Fruit fly (Drosophila melanogaster) whole organism, embryonic: ENCODE data around the gene Alp4.
A peak's percentile ranks its signal among the peaks of the same experiment; 100 is the strongest.

Experiments
- Atf6 ChIP-seq: fragments of 200-800 bp; sonication (Bioruptor generic); IDR thresholded peaks from 2 replicates; pipeline ENCODE4 v1.3.6; 2022; ENCODE audit warnings: missing biosample characterization, missing genetic modification characterization
- Bteb2 ChIP-seq: fragments of 200-800 bp; sonication (Bioruptor generic); optimal IDR thresholded peaks from 2 replicates; lab custom pipeline; 2016; ENCODE audit warnings: missing biosample characterization, missing genetic modification characterization
- CG10267 ChIP-seq: fragments of 200-800 bp; sonication (Bioruptor generic); optimal IDR thresholded peaks from 2 replicates; lab custom pipeline; 2018; ENCODE audit warnings: missing biosample characterization, mild to moderate bottlenecking, missing genetic modification characterization, moderate library complexity
- CG10462 ChIP-seq: fragments of 200-800 bp; sonication (Bioruptor generic); optimal IDR thresholded peaks from 2 replicates; lab custom pipeline; 2016; ENCODE audit warnings: missing biosample characterization, missing genetic modification characterization
- CG11247 ChIP-seq: fragments of 200-800 bp; sonication (Bioruptor generic); IDR thresholded peaks from 2 replicates; pipeline ENCODE4 v1.3.6; 2022; ENCODE audit warnings: missing biosample characterization, missing genetic modification characterization
- CG12219 ChIP-seq: fragments of 200-800 bp; sonication (Bioruptor generic); optimal IDR thresholded peaks from 3 replicates; lab custom pipeline; 2018; ENCODE audit warnings: missing biosample characterization, mild to moderate bottlenecking, missing genetic modification characterization
- CG14441 ChIP-seq: fragments of 200-800 bp; sonication (Bioruptor generic); IDR thresholded peaks from 2 replicates; pipeline ENCODE4 v1.3.6; 2022; ENCODE audit warnings: missing biosample characterization, missing genetic modification characterization
- CG15514 ChIP-seq: fragments of 200-800 bp; sonication (Bioruptor generic); optimal IDR thresholded peaks from 3 replicates; lab custom pipeline; 2017; ENCODE audit warnings: missing biosample characterization, missing genetic modification characterization, mild to moderate bottlenecking, moderate library complexity, missing genetic modification reagents
- CG17612 ChIP-seq: fragments of 200-800 bp; sonication (Bioruptor generic); IDR thresholded peaks from 2 replicates; pipeline ENCODE4 v1.3.6; 2022; ENCODE audit warnings: missing biosample characterization, missing genetic modification characterization
- CG18599 ChIP-seq: fragments of 200-800 bp; sonication (Bioruptor generic); optimal IDR thresholded peaks from 3 replicates; lab custom pipeline; 2017; ENCODE audit warnings: missing biosample characterization, missing genetic modification characterization, mild to moderate bottlenecking, moderate library complexity, missing genetic modification reagents
- CG31224 ChIP-seq: fragments of 200-800 bp; sonication (Bioruptor generic); IDR thresholded peaks from 2 replicates; pipeline ENCODE4 v1.3.6; 2022; ENCODE audit warnings: missing biosample characterization, missing genetic modification characterization
- CG32772 ChIP-seq: fragments of 200-800 bp; sonication (Bioruptor generic); IDR thresholded peaks from 2 replicates; pipeline ENCODE4 v1.3.6; 2022; ENCODE audit warnings: missing biosample characterization, missing genetic modification characterization
- CG34376 ChIP-seq: fragments of 200-800 bp; sonication (Bioruptor generic); optimal IDR thresholded peaks from 2 replicates; lab custom pipeline; 2018; ENCODE audit warnings: missing biosample characterization, mild to moderate bottlenecking, missing genetic modification characterization
- CG4854 ChIP-seq: fragments of 200-800 bp; sonication (Bioruptor generic); optimal IDR thresholded peaks from 2 replicates; lab custom pipeline; 2016; ENCODE audit warnings: missing biosample characterization, missing genetic modification characterization, inconsistent platforms
- CG6791 ChIP-seq: fragments of 200-800 bp; sonication (Bioruptor generic); IDR thresholded peaks from 3 replicates; pipeline ENCODE4 v1.3.6; 2022; ENCODE audit warnings: missing biosample characterization, missing genetic modification characterization; ENCODE audit not compliant: partially characterized antibody
- CG7928 ChIP-seq: fragments of 200-800 bp; sonication (Bioruptor generic); optimal IDR thresholded peaks from 2 replicates; lab custom pipeline; 2017; ENCODE audit warnings: missing biosample characterization, mild to moderate bottlenecking, missing genetic modification characterization
- CG8089 ChIP-seq: fragments of 200-800 bp; sonication (Bioruptor generic); optimal IDR thresholded peaks from 3 replicates; lab custom pipeline; 2016; ENCODE audit warnings: missing biosample characterization, missing genetic modification characterization
- CTCF ChIP-seq: fragments of 200-800 bp; sonication (Bioruptor generic); optimal IDR thresholded peaks from 2 replicates; lab custom pipeline; 2017; ENCODE audit warnings: missing biosample characterization, mild to moderate bottlenecking, missing genetic modification characterization, moderate library complexity
- CoRest ChIP-seq: fragments of 200-800 bp; sonication (Bioruptor generic); optimal IDR thresholded peaks from 3 replicates; lab custom pipeline; 2018; ENCODE audit warnings: missing biosample characterization, mild to moderate bottlenecking, missing genetic modification characterization, moderate library complexity
- Deaf1 ChIP-seq: fragments of 200-800 bp; optimal IDR thresholded peaks from 3 replicates; lab custom pipeline; 2019; ENCODE audit warnings: missing biosample characterization, mild to moderate bottlenecking, missing genetic modification characterization, moderate library complexity
- E2f2 ChIP-seq: fragments of 200-800 bp; sonication (Bioruptor generic); IDR thresholded peaks from 2 replicates; pipeline ENCODE4 v1.3.6; 2022; ENCODE audit warnings: missing biosample characterization, missing genetic modification characterization
- ERR ChIP-seq: fragments of 200-800 bp; sonication (Bioruptor generic); optimal IDR thresholded peaks from 2 replicates; lab custom pipeline; 2016; ENCODE audit warnings: missing biosample characterization, missing genetic modification characterization
- HHEX ChIP-seq: fragments of 200-800 bp; sonication (Bioruptor generic); optimal IDR thresholded peaks from 3 replicates; lab custom pipeline; 2017; ENCODE audit warnings: missing biosample characterization, mild to moderate bottlenecking, missing genetic modification characterization, missing genetic modification reagents
- HmgD ChIP-seq: fragments of 200-800 bp; sonication (Bioruptor generic); optimal IDR thresholded peaks from 3 replicates; lab custom pipeline; 2016; ENCODE audit warnings: missing biosample characterization, missing genetic modification characterization
- Hmr ChIP-seq: fragments of 200-800 bp; sonication (Bioruptor generic); optimal IDR thresholded peaks from 3 replicates; lab custom pipeline; 2017; ENCODE audit warnings: mild to moderate bottlenecking, missing biosample characterization, missing genetic modification reagents, missing genetic modification characterization
- Lim3 ChIP-seq: fragments of 200-800 bp; sonication (Bioruptor generic); IDR thresholded peaks from 2 replicates; pipeline ENCODE4 v1.3.6; 2022; ENCODE audit warnings: missing biosample characterization, missing genetic modification characterization
- Oli ChIP-seq: fragments of 200-800 bp; sonication (Bioruptor generic); optimal IDR thresholded peaks from 2 replicates; lab custom pipeline; 2018; ENCODE audit warnings: missing biosample characterization, mild to moderate bottlenecking, missing genetic modification characterization, moderate library complexity
- Tbp ChIP-seq: fragments of >200 bp; optimal IDR thresholded peaks from 2 replicates; lab custom pipeline; 2018; ENCODE audit warnings: missing biosample characterization, missing genetic modification characterization
- ase ChIP-seq: fragments of 200-800 bp; sonication (Bioruptor generic); IDR thresholded peaks from 3 replicates; pipeline ENCODE4 v1.3.6; 2022; ENCODE audit warnings: missing biosample characterization, missing genetic modification characterization
- ato ChIP-seq: fragments of 200-800 bp; sonication (Bioruptor generic); IDR thresholded peaks from 2 replicates; pipeline ENCODE4 v1.3.6; 2022; ENCODE audit warnings: missing biosample characterization, missing genetic modification characterization; ENCODE audit not compliant: partially characterized antibody
- bsh ChIP-seq, 2 experiments: fragments of 200-800 bp; sonication (Bioruptor generic); optimal IDR thresholded peaks; 2 replicates each; lab custom pipeline; 2017 to 2018; ENCODE audit warnings: mild to moderate bottlenecking in 2 of 2, missing biosample characterization in 2 of 2, missing genetic modification characterization in 2 of 2, moderate library complexity in 1 of 2
- cwo ChIP-seq: fragments of 200-800 bp; sonication (Bioruptor generic); optimal IDR thresholded peaks from 3 replicates; lab custom pipeline; 2017; ENCODE audit warnings: missing biosample characterization, missing genetic modification characterization, mild to moderate bottlenecking, moderate library complexity, missing genetic modification reagents
- dm ChIP-seq: fragments of 200-800 bp; sonication (Bioruptor generic); optimal IDR thresholded peaks from 3 replicates; lab custom pipeline; 2016; ENCODE audit warnings: missing biosample characterization, missing genetic modification characterization
- dysf ChIP-seq: fragments of 200-800 bp; sonication (Bioruptor generic); IDR thresholded peaks from 3 replicates; pipeline ENCODE4 v1.3.6; 2022; ENCODE audit warnings: missing biosample characterization, missing genetic modification characterization
- en ChIP-seq: fragments of 200-800 bp; sonication (Bioruptor generic); optimal IDR thresholded peaks from 2 replicates; lab custom pipeline; 2016; ENCODE audit warnings: missing biosample characterization, missing genetic modification characterization
- eve ChIP-seq, 2 experiments: fragments of >200 bp; optimal IDR thresholded peaks; 2 replicates each; lab custom pipeline; 2017; ENCODE audit warnings: missing biosample characterization in 2 of 2, missing genetic modification characterization in 2 of 2
- exex ChIP-seq: fragments of 200-800 bp; sonication (Bioruptor generic); optimal IDR thresholded peaks from 4 replicates; lab custom pipeline; 2018; ENCODE audit warnings: missing biosample characterization, mild to moderate bottlenecking, missing genetic modification characterization, moderate library complexity
- gsb ChIP-seq: fragments of 200-800 bp; sonication (Bioruptor generic); IDR thresholded peaks from 2 replicates; pipeline ENCODE4 v1.3.6; 2022; ENCODE audit warnings: missing biosample characterization, missing genetic modification characterization
- hkb ChIP-seq, 2 experiments: fragments of 200-800 bp in 1 of 2; fragments of >200 bp in 1 of 2; sonication (Bioruptor generic) in 1 of 2; IDR thresholded peaks in 1 of 2; optimal IDR thresholded peaks in 1 of 2; 2 replicates each; pipeline versions ENCODE4 v1.3.6 to Lab custom; 2017 to 2022; ENCODE audit warnings: missing biosample characterization in 1 of 2, missing genetic modification characterization in 1 of 2
- oc ChIP-seq: fragments of 200-800 bp; sonication (Bioruptor generic); optimal IDR thresholded peaks from 2 replicates; lab custom pipeline; 2018; ENCODE audit warnings: missing biosample characterization, mild to moderate bottlenecking, missing genetic modification characterization, moderate library complexity
- org-1 ChIP-seq: fragments of 200-800 bp; sonication (Bioruptor generic); optimal IDR thresholded peaks from 2 replicates; lab custom pipeline; 2017; ENCODE audit warnings: missing biosample characterization, missing genetic modification characterization
- pb ChIP-seq: fragments of 200-800 bp; sonication (Bioruptor generic); optimal IDR thresholded peaks from 3 replicates; lab custom pipeline; 2016; ENCODE audit warnings: missing biosample characterization, missing genetic modification characterization
- sd ChIP-seq: fragments of 200-800 bp; sonication (Bioruptor generic); optimal IDR thresholded peaks from 3 replicates; lab custom pipeline; 2018; ENCODE audit warnings: missing biosample characterization, mild to moderate bottlenecking, missing genetic modification characterization, moderate library complexity
- so ChIP-seq: fragments of 200-800 bp; sonication (Bioruptor generic); IDR thresholded peaks from 3 replicates; pipeline ENCODE4 v1.3.6; 2022; ENCODE audit warnings: missing biosample characterization, missing genetic modification characterization
- ssp ChIP-seq: fragments of 200-800 bp; sonication (Bioruptor generic); IDR thresholded peaks from 2 replicates; pipeline ENCODE4 v1.3.6; 2022; ENCODE audit warnings: missing biosample characterization, missing genetic modification characterization
- sug ChIP-seq: fragments of 200-800 bp; optimal IDR thresholded peaks from 2 replicates; lab custom pipeline; 2019; ENCODE audit warnings: missing biosample characterization, mild to moderate bottlenecking, missing genetic modification characterization, moderate library complexity
- tap ChIP-seq: fragments of 200-800 bp; optimal IDR thresholded peaks from 3 replicates; lab custom pipeline; 2019; ENCODE audit warnings: missing biosample characterization, mild to moderate bottlenecking, missing genetic modification characterization, moderate library complexity
- toy ChIP-seq: fragments of 200-800 bp; sonication (Bioruptor generic); IDR thresholded peaks from 2 replicates; pipeline ENCODE4 v1.3.6; 2022; ENCODE audit warnings: missing biosample characterization, missing genetic modification characterization
- vnd ChIP-seq: fragments of 200-800 bp; sonication (Bioruptor generic); IDR thresholded peaks from 3 replicates; pipeline ENCODE4 v1.3.6; 2022; ENCODE audit warnings: missing biosample characterization, missing genetic modification characterization; ENCODE audit not compliant: partially characterized antibody
- yki ChIP-seq: fragments of >200 bp; optimal IDR thresholded peaks from 3 replicates; lab custom pipeline; 2018

Alp4 gene

dm6 chr3R:31048629-31049028 is at the start of gene Alp4:
Gene Alp4 (plus strand): TSS chr3R:31048929.
- TF ChIP-seq Atf6 (GFP tag; lab: Robert Waterston, UW) (no peak), Deaf1 (peak; percentile 85), CG11247 (GFP tag; lab: Robert Waterston, UW) (no peak)

DNA sequence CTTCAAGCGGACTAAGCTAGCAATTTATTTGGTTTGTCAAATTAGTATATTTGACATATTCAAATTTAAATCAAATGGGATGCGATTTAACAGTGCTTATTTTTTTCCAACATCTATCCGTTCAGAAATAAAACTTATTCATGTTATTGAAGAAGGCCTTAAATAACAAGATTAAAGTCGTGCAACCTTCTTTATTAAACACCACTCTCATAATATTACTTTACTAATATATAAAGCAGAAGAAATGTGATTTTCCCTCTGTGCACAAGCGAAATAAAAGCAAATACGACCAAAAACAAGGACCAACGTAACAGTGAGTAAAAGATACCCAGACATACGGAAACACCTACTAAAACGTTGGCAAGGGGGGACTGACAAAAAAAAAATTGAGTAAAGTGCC is 42.1 kb upstream of the Alp4 start:
- no peak for TF ChIP-seq ERR (GFP tag; lab: Kevin White, UChicago)
- TF ChIP-seq Tbp (GFP tag; lab: Kevin White, UChicago) = no peak
- no peak for TF ChIP-seq CG7928 (GFP tag; lab: Kevin White, UChicago)
- TF ChIP-seq bsh (GFP tag; optimal IDR thresholded peaks at IDR 0.05; lab: Kevin White, UChicago) = no peak
- no peak for TF ChIP-seq pb (GFP tag; lab: Kevin White, UChicago)
- TF ChIP-seq CG12219 (GFP tag; lab: Kevin White, UChicago) = no peak
- no peak for TF ChIP-seq CG31224
- no peak for TF ChIP-seq dm (GFP tag; lab: Kevin White, UChicago)
- TF ChIP-seq so = no peak
- TF ChIP-seq ssp = no peak
- TF ChIP-seq Oli = no peak
- TF ChIP-seq hkb (optimal IDR thresholded peaks at IDR 0.05; lab: Kevin White, UChicago) = no peak
- TF ChIP-seq hkb (GFP tag; IDR thresholded peaks at IDR 0.05; lab: Robert Waterston, UW) = no peak
- no peak for TF ChIP-seq CG6791 (GFP tag; lab: Robert Waterston, UW)
- no peak for TF ChIP-seq CG17612 (GFP tag; lab: Robert Waterston, UW)
- TF ChIP-seq CoRest (tag; lab: Kevin White, UChicago) = no peak

- peak; percentile 48 for TF ChIP-seq cwo
- no peak for TF ChIP-seq CG10267 (tag; lab: Kevin White, UChicago)
- TF ChIP-seq dm (GFP tag; lab: Kevin White, UChicago) = no peak
- TF ChIP-seq oc (tag; lab: Kevin White, UChicago) = no peak
- no peak for TF ChIP-seq gsb (GFP tag; lab: Robert Waterston, UW)
- no peak for TF ChIP-seq Hmr
- TF ChIP-seq yki (lab: Kevin White, UChicago) = no peak
- no peak for TF ChIP-seq CTCF (GFP tag; lab: Kevin White, UChicago)
- peak; percentile 22 for TF ChIP-seq CG15514 (GFP tag; lab: Kevin White, UChicago)
- no peak for TF ChIP-seq org-1 (GFP tag; lab: Kevin White, UChicago)
- TF ChIP-seq CG18599 (GFP tag; lab: Kevin White, UChicago) = peak; percentile 46
- TF ChIP-seq sug (tag; lab: Kevin White, UChicago) = peak; percentile 61
- no peak for TF ChIP-seq CG10462 (GFP tag; lab: Kevin White, UChicago)
- no peak for TF ChIP-seq ato (GFP tag; lab: Robert Waterston, UW)
- no peak for TF ChIP-seq CG8089 (GFP tag; lab: Kevin White, UChicago)
- TF ChIP-seq Bteb2 (GFP tag; lab: Kevin White, UChicago) = no peak
- TF ChIP-seq sd (tag; lab: Kevin White, UChicago) = peak; percentile 79
- peak; percentile 54 for TF ChIP-seq CG34376 (GFP tag; lab: Kevin White, UChicago)
- no peak for TF ChIP-seq HmgD (GFP tag; lab: Kevin White, UChicago)
- TF ChIP-seq en (GFP tag; lab: Kevin White, UChicago) = no peak
- no peak for TF ChIP-seq ase (GFP tag; lab: Robert Waterston, UW)
- TF ChIP-seq E2f2 (GFP tag; lab: Robert Waterston, UW) = no peak
- TF ChIP-seq toy (GFP tag; lab: Robert Waterston, UW) = no peak
- no peak for TF ChIP-seq dysf (GFP tag; lab: Robert Waterston, UW)
- peak; percentile 56; the same call in 1 of the 3 replicates for TF ChIP-seq vnd (GFP tag; lab: Robert Waterston, UW)
- TF ChIP-seq Lim3 (GFP tag; lab: Robert Waterston, UW) = peak; percentile 59; the same call in 1 of the 2 replicates
- no peak for TF ChIP-seq CG4854 (GFP tag; lab: Kevin White, UChicago)
- TF ChIP-seq CG32772 = peak; percentile 72
- TF ChIP-seq HHEX (GFP tag; lab: Kevin White, UChicago) = no peak
- no peak for TF ChIP-seq CG14441 (GFP tag; lab: Robert Waterston, UW)
- peak; percentile 97 for TF ChIP-seq exex (tag; lab: Kevin White, UChicago)
- TF ChIP-seq eve (GFP tag; optimal IDR thresholded peaks at IDR 0.05; lab: Kevin White, UChicago) = no peak
- TF ChIP-seq tap = no peak
These were observed 38.6 kb upstream of the Alp4 start for dm6 chr3R:31010086-31010485.
